Fruit fly (Drosophila melanogaster): ENCODE results near the gene Zasp66.

Zasp66 gene

dm6 chr3L:8675029-8675544 lies 50.9 kb downstream of the Zasp66 start:
- no peak for TF ChIP-seq CG8478 (optimal IDR thresholded peaks at IDR 0.05)
- no peak for TF ChIP-seq CTCF (optimal IDR thresholded peaks at IDR 0.05)

dm6 chr3L:8675545-8676084 lies 51.4 kb downstream of the Zasp66 start, which contains the start of gene hry:
TSS of gene hry (plus strand) at chr3L:8675759.
- no peak for TF ChIP-seq CTCF (optimal IDR thresholded peaks at IDR 0.05)

dm6 chr3L:8676500-8676899 lies 52.3 kb downstream of the Zasp66 start:
- TF ChIP-seq CG8478 (optimal IDR thresholded peaks at IDR 0.05): no peak
- no peak for TF ChIP-seq CTCF (optimal IDR thresholded peaks at IDR 0.05)

DNA sequence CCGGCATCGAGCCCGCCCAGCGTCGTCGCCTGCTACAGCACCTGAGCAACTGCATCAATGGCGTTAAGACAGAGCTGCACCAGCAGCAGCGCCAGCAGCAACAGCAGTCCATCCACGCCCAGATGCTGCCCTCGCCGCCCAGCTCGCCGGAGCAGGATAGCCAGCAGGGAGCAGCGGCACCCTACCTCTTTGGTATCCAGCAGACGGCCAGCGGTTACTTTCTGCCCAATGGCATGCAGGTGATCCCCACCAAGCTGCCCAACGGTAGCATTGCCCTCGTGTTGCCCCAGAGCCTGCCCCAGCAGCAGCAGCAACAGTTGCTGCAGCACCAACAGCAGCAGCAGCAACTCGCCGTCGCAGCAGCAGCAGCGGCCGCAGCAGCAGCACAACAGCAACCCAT lies 53.6 kb downstream of the Zasp66 start:
- TF ChIP-seq CG8478 (optimal IDR thresholded peaks at IDR 0.05) (no peak), CTCF (optimal IDR thresholded peaks at IDR 0.05) (no peak)

DNA sequence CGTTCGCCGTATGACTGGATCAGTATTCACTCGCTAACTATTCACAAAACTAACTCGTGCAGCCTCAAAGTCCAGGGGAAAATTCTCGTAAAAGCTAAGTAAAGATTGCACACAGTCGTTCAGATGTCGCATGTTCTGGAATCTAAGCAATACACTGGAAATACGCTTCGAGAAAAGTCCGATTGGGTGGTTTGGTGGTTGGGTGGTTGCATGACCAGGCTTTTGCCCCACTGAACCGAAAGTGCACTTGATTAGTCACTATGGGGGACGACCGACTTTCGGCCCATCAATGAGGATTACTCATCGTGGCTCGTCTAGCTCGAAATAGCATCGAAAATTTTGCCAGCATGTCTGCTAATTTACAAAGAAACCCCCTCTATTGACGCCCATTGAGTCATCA lies 56.2 kb downstream of the Zasp66 start:
- TF ChIP-seq CG8478 (optimal IDR thresholded peaks at IDR 0.05) (no peak), CTCF (optimal IDR thresholded peaks at IDR 0.05) (no peak)

- TF ChIP-seq CG8478 (optimal IDR thresholded peaks at IDR 0.05) (no peak), CTCF (optimal IDR thresholded peaks at IDR 0.05) (no peak)
These were observed 57.1 kb downstream of the Zasp66 start for dm6 chr3L:8681271-8681670.

dm6 chr3L:8681896-8682550 lies 57.9 kb downstream of the Zasp66 start:
- no peak for TF ChIP-seq CG8478 (optimal IDR thresholded peaks at IDR 0.05)
- no peak for TF ChIP-seq CTCF (optimal IDR thresholded peaks at IDR 0.05)

DNA sequence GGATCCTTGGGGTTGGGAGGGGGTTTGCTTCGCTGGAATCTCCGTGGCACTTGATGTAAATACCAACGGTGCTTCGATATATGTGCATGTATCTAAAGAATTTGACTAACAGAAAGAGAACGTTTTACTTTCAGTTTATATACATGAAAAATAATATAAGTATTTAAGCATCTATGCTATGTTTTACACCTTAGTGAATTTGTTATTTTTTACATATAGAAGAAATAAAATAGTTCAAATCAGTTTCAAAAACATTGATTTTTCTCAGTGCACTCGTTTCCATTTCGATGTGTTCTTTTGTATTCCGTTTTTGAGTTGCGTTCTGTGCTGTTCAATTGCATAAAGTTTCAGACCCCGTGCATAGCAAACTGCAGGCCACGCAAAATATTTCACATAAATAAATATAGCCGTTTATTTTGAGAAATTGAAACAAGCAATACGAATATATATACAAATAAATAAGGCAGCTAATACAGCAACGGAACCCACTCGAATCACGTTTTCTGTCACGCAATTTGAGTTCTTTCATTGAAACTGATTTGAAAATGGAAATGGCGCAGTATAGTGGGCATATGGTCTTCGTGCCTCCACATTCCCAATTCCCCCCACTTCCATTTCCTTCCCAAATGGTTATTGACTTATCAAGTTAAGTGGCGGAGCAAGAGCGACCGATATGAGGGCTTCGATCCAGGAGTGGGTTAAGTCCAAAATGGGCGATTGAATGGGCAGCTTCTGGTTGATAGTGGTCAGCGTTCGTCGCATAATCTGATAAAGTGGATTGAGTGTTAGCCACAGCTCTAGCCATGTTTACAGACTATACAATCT lies 58.6 kb downstream of the Zasp66 start:
- TF ChIP-seq CTCF (optimal IDR thresholded peaks at IDR 0.05): no peak
- TF ChIP-seq CG8478 (optimal IDR thresholded peaks at IDR 0.05): no peak

DNA sequence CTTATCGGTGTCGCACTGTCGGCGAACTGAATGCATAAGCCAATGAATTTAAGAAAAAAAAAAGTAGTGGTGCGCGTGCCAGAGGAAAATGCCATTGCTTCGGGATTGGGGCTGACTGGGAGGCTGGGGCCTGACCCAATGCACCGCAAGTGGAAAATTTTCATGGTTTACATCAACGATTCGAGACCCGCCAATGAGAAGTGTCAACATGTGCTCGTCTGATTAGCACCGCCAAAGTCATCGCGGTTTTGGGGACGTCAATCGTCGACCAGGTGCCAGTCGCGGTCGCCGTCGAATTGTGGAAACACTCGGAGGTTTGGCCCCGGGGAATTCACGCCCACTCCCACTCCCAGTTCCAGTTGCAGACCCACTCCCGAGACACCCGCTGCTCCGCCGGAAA lies 59.6 kb downstream of the Zasp66 start:
- TF ChIP-seq CTCF (optimal IDR thresholded peaks at IDR 0.05) (no peak), CG8478 (optimal IDR thresholded peaks at IDR 0.05) (no peak)

dm6 chr3L:8684419-8685081 lies 60.4 kb downstream of the Zasp66 start:
- TF ChIP-seq CTCF (optimal IDR thresholded peaks at IDR 0.05): no peak
- TF ChIP-seq CG8478 (optimal IDR thresholded peaks at IDR 0.05): no peak

DNA sequence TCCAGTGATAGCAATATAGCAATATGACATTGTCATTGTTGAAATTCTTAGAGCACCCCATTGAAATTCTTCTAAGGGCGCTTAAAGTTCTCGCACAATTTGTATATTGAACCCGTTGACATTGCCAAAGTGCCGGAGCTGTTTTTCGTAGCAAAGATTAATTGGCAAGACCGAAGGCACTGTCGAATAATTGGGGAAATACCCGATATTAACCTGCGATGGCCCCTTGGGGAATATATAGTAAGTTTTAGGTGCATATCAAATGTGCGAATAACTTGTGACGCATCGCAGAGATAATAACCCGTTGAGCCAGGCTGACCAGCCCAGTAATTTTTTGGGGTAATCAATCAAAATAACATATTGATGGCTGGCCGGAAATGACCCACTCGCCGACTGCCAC lies 62.5 kb downstream of the Zasp66 start:
- TF ChIP-seq CTCF (optimal IDR thresholded peaks at IDR 0.05) (no peak), CG8478 (optimal IDR thresholded peaks at IDR 0.05) (no peak)

All from S2 (cell line).